Worm (Caenorhabditis elegans): Measurements from ENCODE around the gene K08B12.3.

The K08B12.3 gene

DNA sequence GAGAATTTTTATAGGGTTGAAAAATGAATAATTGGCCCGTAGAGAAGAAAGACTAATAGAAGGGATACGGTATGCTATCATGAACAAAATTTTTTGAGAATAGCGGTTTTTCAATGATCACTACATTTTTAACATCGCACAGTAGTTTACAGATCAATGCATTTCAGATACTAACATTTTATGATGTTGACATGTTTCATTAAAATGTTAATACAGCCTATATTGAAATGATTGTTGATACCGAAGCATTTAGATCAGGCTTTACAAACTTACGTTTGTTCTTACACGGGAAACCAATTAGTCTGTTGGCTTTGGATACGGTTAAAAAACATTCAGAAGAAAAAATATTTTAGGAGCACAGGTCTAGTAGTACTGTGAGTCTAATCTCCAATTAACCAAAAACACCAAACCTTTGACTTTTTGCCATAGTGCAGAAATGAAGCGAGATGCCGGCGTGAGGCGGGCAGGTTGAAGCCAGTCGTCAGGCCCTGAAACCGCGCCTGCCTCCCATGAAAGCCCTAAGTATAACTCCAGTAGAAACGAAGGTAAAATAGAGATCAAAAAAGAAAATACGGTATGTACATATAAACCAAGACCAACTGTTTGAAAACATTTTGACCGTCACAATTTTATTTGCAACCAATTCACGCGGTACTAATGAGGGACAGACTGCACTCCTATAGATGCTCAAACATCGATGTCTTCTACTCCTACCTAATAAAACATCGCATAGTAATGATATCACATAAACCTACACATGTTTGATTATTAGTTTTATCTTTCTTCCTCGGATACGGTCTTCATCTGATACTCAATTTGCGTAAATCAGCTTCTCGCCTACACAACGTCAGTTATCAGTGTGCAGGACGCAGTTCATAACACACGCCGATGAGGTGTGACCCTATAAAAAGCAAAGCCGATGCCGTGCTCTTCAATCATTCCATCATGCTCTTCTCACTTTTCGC lies 43.4 kb downstream of the K08B12.3 start, which contains the start of gene fil-2:
TSS of gene fil-2 (plus strand) at position 915 of the 965 bp plus-strand sequence.
- TF ChIP-seq pha-2 (tag; optimal IDR thresholded peaks at IDR 0.05): no peak
- no peak for TF ChIP-seq nfya-1 (tag; optimal IDR thresholded peaks at IDR 0.05)
- TF ChIP-seq madf-2 (tag; optimal IDR thresholded peaks at IDR 0.05): no peak
- TF ChIP-seq fax-1 (tag; optimal IDR thresholded peaks at IDR 0.05): no peak
- no peak for TF ChIP-seq ceh-31 (tag; optimal IDR thresholded peaks at IDR 0.05)
- no peak for TF ChIP-seq sdc-2 (tag; optimal IDR thresholded peaks at IDR 0.05)
- TF ChIP-seq gmeb-2 (tag; optimal IDR thresholded peaks at IDR 0.05): no peak

DNA sequence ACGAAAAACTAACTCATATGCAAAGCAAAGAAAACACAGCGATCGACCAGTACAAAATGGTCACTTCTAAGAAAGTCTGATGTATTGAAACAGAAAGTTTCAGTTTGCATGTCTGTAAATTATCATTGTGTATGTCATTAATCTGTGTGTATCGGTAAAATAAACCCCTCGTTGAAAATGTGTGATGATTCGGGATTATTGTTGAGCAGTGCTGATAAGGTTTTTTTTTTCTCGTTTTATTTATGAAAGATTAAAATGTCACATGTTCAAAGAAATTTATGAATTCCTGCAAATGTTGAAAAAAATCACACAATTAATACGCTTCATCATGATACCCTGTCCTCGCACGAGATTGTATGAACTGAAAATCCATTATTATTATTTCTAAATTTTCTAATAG lies 45.1 kb downstream of the K08B12.3 start:
- TF ChIP-seq fkh-10 (GFP tag; optimal IDR thresholded peaks at IDR 0.05): no peak
- TF ChIP-seq ceh-24 (tag; optimal IDR thresholded peaks at IDR 0.05): no peak
- TF ChIP-seq ceh-6 (GFP tag; optimal IDR thresholded peaks at IDR 0.05): no peak
- no peak for TF ChIP-seq K02D7.2 (tag; optimal IDR thresholded peaks at IDR 0.05)
- no peak for TF ChIP-seq pha-4 (tag; optimal IDR thresholded peaks at IDR 0.05)
- TF ChIP-seq rnt-1 (tag; optimal IDR thresholded peaks at IDR 0.05): no peak
- no peak for TF ChIP-seq ceh-14 (tag; optimal IDR thresholded peaks at IDR 0.05)
- no peak for TF ChIP-seq ttx-3 (tag; optimal IDR thresholded peaks at IDR 0.05)

DNA sequence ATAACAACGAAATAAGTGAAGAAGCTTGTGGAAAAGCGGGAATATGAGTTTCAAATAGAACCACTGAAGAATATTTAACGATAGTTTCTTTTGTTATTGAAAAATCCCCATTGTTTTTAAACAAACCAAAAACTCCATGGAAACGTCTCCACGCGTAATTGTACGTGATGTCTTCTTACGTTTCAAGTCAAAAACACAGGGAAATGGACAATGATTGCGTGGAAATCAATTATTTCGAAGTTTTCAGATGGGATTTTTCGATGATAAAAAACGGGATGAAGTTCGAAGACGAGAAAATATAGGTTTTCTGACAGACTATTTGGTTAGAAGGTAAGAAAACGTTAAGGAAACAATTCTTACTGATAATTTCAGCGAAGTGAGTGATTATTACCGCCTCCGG lies 46.2 kb downstream of the K08B12.3 start, which contains the start of the genes K12B6.4 and spe-49:
TSS of gene K12B6.4 (minus strand) at position 101 of the 400 bp plus-strand sequence.
TSS of gene spe-49 (plus strand) at position 185 of the 400 bp plus-strand sequence.
- TF ChIP-seq ceh-34 (tag; optimal IDR thresholded peaks at IDR 0.05) (no peak), hlh-13 (GFP tag; optimal IDR thresholded peaks at IDR 0.05) (no peak), tbx-2 (tag; optimal IDR thresholded peaks at IDR 0.05) (no peak), K09A11.1 (tag; optimal IDR thresholded peaks at IDR 0.05; ENCODE audit: insufficient read depth) (no peak), pha-4 (tag; optimal IDR thresholded peaks at IDR 0.05) (no peak), npax-4 (tag; optimal IDR thresholded peaks at IDR 0.05) (no peak), pqm-1 (tag; optimal IDR thresholded peaks at IDR 0.05) (no peak), ceh-31 (tag; optimal IDR thresholded peaks at IDR 0.05) (no peak), sox-4 (tag; optimal IDR thresholded peaks at IDR 0.05) (no peak), ttx-3 (tag; optimal IDR thresholded peaks at IDR 0.05) (no peak), lim-6 (tag; optimal IDR thresholded peaks at IDR 0.05) (no peak), ref-2 (tag; optimal IDR thresholded peaks at IDR 0.05) (no peak), unc-3 (GFP tag; conservative IDR thresholded peaks at IDR 0.05) (no peak), unc-3 (tag; optimal IDR thresholded peaks at IDR 0.05) (no peak), C38D4.7 (GFP tag; optimal IDR thresholded peaks at IDR 0.05) (no peak), ceh-19 (GFP tag; optimal IDR thresholded peaks at IDR 0.05) (no peak), ceh-24 (tag; optimal IDR thresholded peaks at IDR 0.05) (no peak), zip-5 (tag; optimal IDR thresholded peaks at IDR 0.05) (no peak), che-1 (tag; optimal IDR thresholded peaks at IDR 0.05) (no peak), fkh-10 (GFP tag; optimal IDR thresholded peaks at IDR 0.05) (no peak)

DNA sequence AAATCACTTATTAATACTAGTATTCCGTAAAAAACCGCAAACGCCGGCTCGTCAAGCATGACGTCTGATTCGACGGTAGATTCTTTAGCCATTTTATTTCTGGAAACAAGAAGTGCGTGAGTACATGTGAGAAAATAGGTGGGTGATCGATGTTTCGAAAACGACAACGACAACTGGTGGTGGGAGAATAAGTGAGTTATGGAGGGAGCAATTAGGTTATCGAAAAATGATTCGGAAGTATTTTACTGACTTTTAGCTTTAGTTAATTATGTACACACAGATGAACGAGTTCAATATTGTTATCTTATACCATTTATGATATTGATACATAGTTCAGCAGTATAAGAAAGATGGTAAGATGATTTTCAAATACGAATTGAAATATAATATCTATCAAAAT lies 51.4 kb downstream of the K08B12.3 start, which contains the start of gene srn-1:
TSS of gene srn-1 (minus strand) at position 101 of the 400 bp plus-strand sequence.
- TF ChIP-seq ceh-6 (GFP tag; optimal IDR thresholded peaks at IDR 0.05) (no peak), K02D7.2 (tag; optimal IDR thresholded peaks at IDR 0.05) (no peak), pha-4 (tag; optimal IDR thresholded peaks at IDR 0.05) (no peak)

Data from whole organism, late embryonic.